Worm (Caenorhabditis elegans) whole organism, L2 larva: ENCODE measurements around the gene lsm-8.
"Not testable (repeated sequence)": the region's sequence is repeated elsewhere in the genome, so short reads cannot be mapped to it uniquely, and the experiment has no call there.

Experiments used
- C34F6.9 ChIP-seq: fragments of 150-350 bp; optimal IDR thresholded peaks from 2 replicates; lab custom pipeline; 2014; ENCODE audit warnings: missing biosample characterization, missing genetic modification characterization
- F13H6.1 ChIP-seq: sonication (generic microtip); optimal IDR thresholded peaks from 2 replicates; lab custom pipeline; 2016; ENCODE audit warnings: missing genetic modification characterization, missing compliant biosample characterization
- R02D3.7 ChIP-seq: fragments of 150-350 bp; optimal IDR thresholded peaks from 2 replicates; lab custom pipeline; 2014; ENCODE audit warnings: missing biosample characterization, missing genetic modification characterization
- Y55F3AM.14 ChIP-seq: fragments of 200-800 bp; sonication (Bioruptor generic); optimal IDR thresholded peaks from 2 replicates; lab custom pipeline; 2018; ENCODE audit warnings: mild to moderate bottlenecking, missing genetic modification characterization, missing compliant biosample characterization
- ZK546.5 ChIP-seq: sonication (generic microtip); optimal IDR thresholded peaks from 2 replicates; lab custom pipeline; 2017; ENCODE audit warnings: missing biosample characterization, missing genetic modification characterization
- alr-1 ChIP-seq: fragments of 150-350 bp; optimal IDR thresholded peaks from 2 replicates; lab custom pipeline; 2014; ENCODE audit warnings: missing biosample characterization, missing genetic modification characterization
- aly-2 ChIP-seq: fragments of 150-350 bp; optimal IDR thresholded peaks from 2 replicates; lab custom pipeline; 2014; ENCODE audit warnings: missing biosample characterization, missing genetic modification characterization
- ama-1 ChIP-seq: fragments of 150-350 bp; optimal IDR thresholded peaks from 2 replicates; lab custom pipeline; 2018; ENCODE audit warnings: inconsistent platforms
- blmp-1 ChIP-seq: sonication (generic microtip); optimal IDR thresholded peaks from 2 replicates; lab custom pipeline; 2017; ENCODE audit warnings: missing genetic modification characterization, mild to moderate bottlenecking, missing compliant biosample characterization, antibody characterized with exemption, moderate library complexity; ENCODE audit not compliant: insufficient read depth
- ceh-16 ChIP-seq: fragments of 150-350 bp; optimal IDR thresholded peaks from 2 replicates; lab custom pipeline; 2014; ENCODE audit warnings: missing biosample characterization, missing genetic modification characterization
- ceh-82 ChIP-seq: fragments of 150-350 bp; optimal IDR thresholded peaks from 2 replicates; lab custom pipeline; 2014; ENCODE audit warnings: missing biosample characterization, missing genetic modification characterization
- crh-2 ChIP-seq: sonication (generic microtip); optimal IDR thresholded peaks from 2 replicates; lab custom pipeline; 2017; ENCODE audit warnings: missing biosample characterization, missing genetic modification characterization
- dmd-4 ChIP-seq: sonication (generic microtip); optimal IDR thresholded peaks from 2 replicates; lab custom pipeline; 2017; ENCODE audit warnings: missing biosample characterization, missing genetic modification characterization
- egl-27 ChIP-seq: sonication (generic microtip); optimal IDR thresholded peaks from 3 replicates; lab custom pipeline; 2017; ENCODE audit warnings: missing biosample characterization, missing genetic modification reagents, missing genetic modification characterization
- elt-1 ChIP-seq: fragments of 150-350 bp; optimal IDR thresholded peaks from 2 replicates; lab custom pipeline; 2014; ENCODE audit warnings: missing biosample characterization, missing genetic modification characterization
- elt-3 ChIP-seq: sonication (generic microtip); optimal IDR thresholded peaks from 2 replicates; lab custom pipeline; 2017; ENCODE audit warnings: missing biosample characterization, missing genetic modification characterization
- fos-1 ChIP-seq: fragments of 150-350 bp; optimal IDR thresholded peaks from 2 replicates; lab custom pipeline; 2014; ENCODE audit warnings: missing biosample characterization, missing genetic modification characterization
- gmeb-1 ChIP-seq: fragments of 150-350 bp; optimal IDR thresholded peaks from 2 replicates; lab custom pipeline; 2014; ENCODE audit warnings: missing biosample characterization, missing genetic modification characterization
- lin-11 ChIP-seq: fragments of 150-350 bp; sonication (generic microtip); optimal IDR thresholded peaks from 2 replicates; lab custom pipeline; 2014; ENCODE audit warnings: missing biosample characterization, missing genetic modification characterization, inconsistent platforms, mixed read lengths
- lin-13 ChIP-seq: fragments of 150-350 bp; optimal IDR thresholded peaks from 2 replicates; lab custom pipeline; 2014; ENCODE audit warnings: missing biosample characterization, missing genetic modification reagents, missing genetic modification characterization
- lin-39 ChIP-seq: fragments of 150-350 bp; optimal IDR thresholded peaks from 2 replicates; lab custom pipeline; 2014; ENCODE audit warnings: missing biosample characterization, missing genetic modification reagents, missing genetic modification characterization
- lsy-2 ChIP-seq, 2 experiments: fragments of 150-350 bp in 1 of 2; sonication (generic microtip) in 1 of 2; optimal IDR thresholded peaks; 2 replicates each; lab custom pipeline; 2014 to 2017; ENCODE audit warnings: missing biosample characterization in 2 of 2, missing genetic modification characterization in 2 of 2
- mab-5 ChIP-seq: fragments of 150-350 bp; optimal IDR thresholded peaks from 2 replicates; lab custom pipeline; 2014; ENCODE audit warnings: missing biosample characterization, missing genetic modification characterization
- mbf-1 ChIP-seq: sonication (generic microtip); optimal IDR thresholded peaks from 2 replicates; lab custom pipeline; 2017; ENCODE audit warnings: missing biosample characterization, missing genetic modification characterization
- mdl-1 ChIP-seq, 2 experiments: fragments of 150-350 bp in 1 of 2; sonication (generic microtip) in 1 of 2; optimal IDR thresholded peaks; 2 replicates each; lab custom pipeline; 2017; ENCODE audit warnings: missing biosample characterization in 2 of 2, missing genetic modification characterization in 2 of 2
- nhr-11 ChIP-seq: fragments of 150-350 bp; optimal IDR thresholded peaks from 2 replicates; lab custom pipeline; 2014; ENCODE audit warnings: missing biosample characterization, missing genetic modification characterization
- nhr-12 ChIP-seq: fragments of 150-350 bp; optimal IDR thresholded peaks from 2 replicates; lab custom pipeline; 2014; ENCODE audit warnings: missing biosample characterization, missing genetic modification characterization
- nhr-129 ChIP-seq: fragments of 150-350 bp; optimal IDR thresholded peaks from 2 replicates; lab custom pipeline; 2014; ENCODE audit warnings: missing biosample characterization, missing genetic modification characterization
- nhr-21 ChIP-seq: fragments of 150-350 bp; optimal IDR thresholded peaks from 2 replicates; lab custom pipeline; 2014; ENCODE audit warnings: missing biosample characterization, missing genetic modification characterization
- nhr-23 ChIP-seq: fragments of 150-350 bp; optimal IDR thresholded peaks from 2 replicates; lab custom pipeline; 2014; ENCODE audit warnings: missing biosample characterization, missing genetic modification reagents, missing genetic modification characterization
- nhr-237 ChIP-seq: fragments of 150-350 bp; optimal IDR thresholded peaks from 2 replicates; lab custom pipeline; 2014; ENCODE audit warnings: missing biosample characterization, missing genetic modification characterization
- nhr-25 ChIP-seq: fragments of 150-350 bp; sonication (generic microtip); optimal IDR thresholded peaks from 3 replicates; lab custom pipeline; 2014; ENCODE audit warnings: missing biosample characterization, missing genetic modification characterization
- nhr-6 ChIP-seq: fragments of 150-350 bp; optimal IDR thresholded peaks from 2 replicates; lab custom pipeline; 2014; ENCODE audit warnings: missing biosample characterization, missing genetic modification characterization
- nhr-77 ChIP-seq: fragments of 150-350 bp; optimal IDR thresholded peaks from 2 replicates; lab custom pipeline; 2014; ENCODE audit warnings: missing biosample characterization, missing genetic modification characterization
- peb-1 ChIP-seq: fragments of 150-350 bp; optimal IDR thresholded peaks from 2 replicates; lab custom pipeline; 2014; ENCODE audit warnings: missing biosample characterization, missing genetic modification characterization
- sem-4 ChIP-seq: fragments of 150-350 bp; optimal IDR thresholded peaks from 2 replicates; lab custom pipeline; 2014; ENCODE audit warnings: missing biosample characterization, missing genetic modification reagents, missing genetic modification characterization
- skn-1 ChIP-seq: sonication (generic microtip); optimal IDR thresholded peaks from 2 replicates; lab custom pipeline; 2017; ENCODE audit warnings: missing biosample characterization, missing genetic modification characterization
- sma-3 ChIP-seq: sonication (generic microtip); optimal IDR thresholded peaks from 2 replicates; lab custom pipeline; 2016; ENCODE audit warnings: missing genetic modification reagents, missing genetic modification characterization, missing compliant biosample characterization
- sma-9 ChIP-seq, 2 experiments: fragments of 150-350 bp in 1 of 2; sonication (generic microtip) in 1 of 2; optimal IDR thresholded peaks; 2 replicates each; lab custom pipeline; 2014 to 2016; ENCODE audit warnings: missing genetic modification characterization in 2 of 2, mild to moderate bottlenecking in 1 of 2, missing biosample characterization in 1 of 2, missing compliant biosample characterization in 1 of 2, missing genetic modification reagents in 1 of 2, moderate library complexity in 1 of 2
- snpc-4 ChIP-seq: fragments of 150-350 bp; optimal IDR thresholded peaks from 2 replicates; lab custom pipeline; 2014; ENCODE audit warnings: missing biosample characterization, missing genetic modification characterization
- unc-39 ChIP-seq: fragments of 150-350 bp; optimal IDR thresholded peaks from 2 replicates; lab custom pipeline; 2014; ENCODE audit warnings: missing biosample characterization, missing genetic modification characterization
- unc-55 ChIP-seq: fragments of 150-350 bp; sonication (generic microtip); optimal IDR thresholded peaks from 3 replicates; lab custom pipeline; 2014; ENCODE audit warnings: missing biosample characterization, missing genetic modification reagents, missing genetic modification characterization
- unc-62 ChIP-seq: fragments of 150-350 bp; optimal IDR thresholded peaks from 2 replicates; lab custom pipeline; 2014; ENCODE audit warnings: missing biosample characterization, missing genetic modification reagents, missing genetic modification characterization
- zag-1 ChIP-seq: fragments of 150-350 bp; optimal IDR thresholded peaks from 2 replicates; lab custom pipeline; 2014; ENCODE audit warnings: missing biosample characterization, missing genetic modification characterization
- ztf-1 ChIP-seq: fragments of 200-800 bp; sonication (Bioruptor generic); conservative IDR thresholded peaks from 2 replicates; pipeline ENCODE4 v1.3.6; 2022; ENCODE audit warnings: missing genetic modification characterization, missing compliant biosample characterization
- ztf-11 ChIP-seq: sonication (generic microtip); optimal IDR thresholded peaks from 2 replicates; lab custom pipeline; 2017; ENCODE audit warnings: missing biosample characterization, missing genetic modification characterization
- ztf-4 ChIP-seq: fragments of 150-350 bp; optimal IDR thresholded peaks from 2 replicates; lab custom pipeline; 2014; ENCODE audit warnings: missing biosample characterization, missing genetic modification characterization

The lsm-8 gene

DNA sequence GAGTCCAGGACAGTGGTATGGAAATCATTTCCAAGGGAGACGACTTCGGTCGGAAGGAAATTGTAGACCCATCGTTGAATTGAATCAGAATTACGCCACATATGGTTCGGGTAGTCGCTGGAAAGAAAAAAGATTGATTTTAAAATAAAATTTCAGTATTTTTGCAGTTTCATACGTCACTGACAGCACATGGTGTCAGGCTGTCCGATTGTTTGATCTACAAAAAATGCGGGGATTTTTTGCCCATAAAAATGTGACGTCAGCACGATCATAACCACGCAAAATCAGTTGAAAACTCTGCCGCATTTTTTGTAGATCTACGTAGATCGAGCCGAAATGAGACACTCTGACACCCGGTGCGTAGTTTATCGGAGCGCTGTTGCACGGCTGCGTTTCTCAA lies 9.0 kb upstream of the lsm-8 start, which contains the start of gene Y73B6BL.12:
Y73B6BL.12 (minus strand) TSS at position 101 of the 400 bp plus-strand sequence.
- TF ChIP-seq R02D3.7; nhr-23 (tag; lab: Kevin White, UChicago); lin-39 (tag; lab: Kevin White, UChicago): not testable (repeated sequence)

DNA sequence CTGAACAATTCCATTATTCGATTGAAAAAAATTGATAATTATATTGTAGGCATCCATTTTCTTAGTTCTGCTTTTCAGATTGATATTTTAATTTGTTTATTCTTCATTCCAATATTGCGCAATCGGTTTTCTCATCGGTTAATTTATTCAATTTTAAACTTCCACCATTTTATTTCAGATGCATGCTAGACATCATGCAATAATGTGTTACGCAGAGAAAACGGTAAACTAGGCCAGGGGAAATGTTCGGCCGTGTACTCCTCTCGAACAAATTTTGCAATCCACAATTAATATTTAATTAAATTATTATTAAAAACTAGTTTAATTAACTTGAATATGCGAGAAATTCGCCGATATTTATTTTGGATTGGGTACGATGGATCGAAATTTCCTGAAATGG lies 4.7 kb upstream of the lsm-8 start, which contains the start of gene Y73B6BL.29:
Y73B6BL.29 (plus strand) TSS at position 263 of the 400 bp plus-strand sequence.
- TF ChIP-seq sma-3 (peak; percentile 94), skn-1 (tag; lab: Kevin White, UChicago) (no peak), nhr-237 (no peak), ama-1 (lab: Kevin White, UChicago) (peak; percentile 38), nhr-25 (tag; lab: Kevin White, UChicago) (peak; percentile 94), sem-4 (tag; lab: Kevin White, UChicago) (peak; percentile 80), sma-9 (GFP tag; optimal IDR thresholded peaks at IDR 0.05; lab: Kevin White, UChicago) (peak; percentile 98), sma-9 (tag; optimal IDR thresholded peaks at IDR 0.05; lab: Kevin White, UChicago) (no peak), lin-13 (GFP tag; lab: Kevin White, UChicago) (peak; percentile 90), ceh-82 (tag; lab: Kevin White, UChicago) (peak; percentile 8), blmp-1 (tag; lab: Kevin White, UChicago) (peak; percentile 44), ZK546.5 (tag; lab: Kevin White, UChicago) (peak; percentile 89), nhr-129 (tag; lab: Kevin White, UChicago) (no peak), peb-1 (no peak), ztf-11 (tag; lab: Kevin White, UChicago) (no peak), zag-1 (peak; percentile 34), crh-2 (tag; lab: Kevin White, UChicago) (peak; percentile 95), lsy-2 (tag; optimal IDR thresholded peaks at IDR 0.05; lab: Kevin White, UChicago) (peak; percentile 88 to 95), egl-27 (tag; lab: Kevin White, UChicago) (peak; percentile 84), ztf-4 (tag; lab: Kevin White, UChicago) (peak; percentile 88), nhr-21 (tag; lab: Kevin White, UChicago) (peak; percentile 86), elt-1 (tag; lab: Kevin White, UChicago) (no peak), R02D3.7 (peak; percentile 71), alr-1 (tag; lab: Kevin White, UChicago) (no peak), dmd-4 (peak; percentile 32), elt-3 (tag; lab: Kevin White, UChicago) (no peak), F13H6.1 (tag; lab: Kevin White, UChicago) (peak; percentile 89), nhr-11 (tag; lab: Kevin White, UChicago) (no peak), ztf-1 (GFP tag; lab: Robert Waterston, UW) (no peak), unc-39 (tag; lab: Kevin White, UChicago) (no peak), mdl-1 (tag; optimal IDR thresholded peaks at IDR 0.05; lab: Kevin White, UChicago) (peak in 1 of 2 experiments; percentile 25), fos-1 (tag; lab: Kevin White, UChicago) (peak; percentile 57), unc-55 (GFP tag; lab: Kevin White, UChicago) (peak; percentile 98), nhr-12 (tag; lab: Kevin White, UChicago) (no peak), snpc-4 (tag; lab: Kevin White, UChicago) (peak; percentile 81), lin-39 (tag; lab: Kevin White, UChicago) (no peak), mab-5 (tag; lab: Kevin White, UChicago) (peak; percentile 66), lin-11 (tag; lab: Kevin White, UChicago) (peak; percentile 73), C34F6.9 (peak; percentile 93), nhr-23 (tag; lab: Kevin White, UChicago) (no peak), nhr-77 (tag; lab: Kevin White, UChicago) (peak; percentile 42), unc-62 (GFP tag; lab: Kevin White, UChicago) (no peak), Y55F3AM.14 (GFP tag; lab: Kevin White, UChicago) (peak; percentile 23), mbf-1 (tag; lab: Kevin White, UChicago) (no peak), nhr-6 (tag; lab: Kevin White, UChicago) (peak; percentile 94), aly-2 (tag; lab: Kevin White, UChicago) (no peak), ceh-16 (tag; lab: Kevin White, UChicago) (peak; percentile 69), gmeb-1 (tag; lab: Kevin White, UChicago) (peak; percentile 98)
